Worm (Caenorhabditis elegans): ENCODE results near the gene flp-34.
A peak's percentile ranks its signal among the peaks of the same experiment; 100 is the strongest.

The flp-34 gene

DNA sequence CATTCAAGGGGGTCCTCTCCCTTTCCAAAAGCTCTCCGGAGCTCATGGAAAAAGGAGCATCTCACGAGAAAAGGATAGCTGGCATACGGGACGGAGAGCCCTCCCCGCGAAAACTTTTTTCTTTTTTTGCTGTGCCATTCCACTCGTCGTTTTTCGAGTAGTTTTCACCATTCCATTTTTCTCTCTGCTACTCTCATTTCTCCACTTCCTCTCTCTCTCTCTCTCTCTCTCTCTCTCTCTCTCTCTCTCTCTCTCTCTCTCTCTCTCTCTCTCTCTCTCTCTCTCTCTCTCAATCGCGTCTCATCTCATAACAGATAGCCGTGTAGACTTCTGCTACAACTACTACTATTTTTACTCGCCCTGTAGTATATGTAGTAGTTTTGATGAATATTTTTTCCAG is 53.5 kb downstream of the flp-34 start (continued):
- TF ChIP-seq F49E8.2 (tag; optimal IDR thresholded peaks at IDR 0.05; ENCODE audit: borderline replicate concordance) = no peak
- TF ChIP-seq ztf-11 (tag; optimal IDR thresholded peaks at IDR 0.05) = no peak
- TF ChIP-seq vab-7 (GFP tag; IDR thresholded peaks at IDR 0.05) = no peak
- TF ChIP-seq daf-8 (GFP tag; IDR thresholded peaks at IDR 0.05) = no peak
- TF ChIP-seq nhr-25 (tag; optimal IDR thresholded peaks at IDR 0.05; ENCODE audit: borderline replicate concordance, insufficient read depth) = no peak
- TF ChIP-seq Y105C5A.15 (GFP tag; IDR thresholded peaks at IDR 0.05) = no peak
- no peak for TF ChIP-seq lim-7 (GFP tag; IDR thresholded peaks at IDR 0.05)
- no peak for TF ChIP-seq F10B5.3 (tag; optimal IDR thresholded peaks at IDR 0.05)
- TF ChIP-seq Y75B8A.6 (GFP tag; IDR thresholded peaks at IDR 0.05) = no peak
- no peak for TF ChIP-seq snpc-4 (tag; optimal IDR thresholded peaks at IDR 0.05)
- no peak for TF ChIP-seq lin-15B (tag; optimal IDR thresholded peaks at IDR 0.05)
- TF ChIP-seq ctbp-1 (GFP tag; IDR thresholded peaks at IDR 0.05) = peak; percentile 72
- no peak; the same call in 1 of the 2 replicates for TF ChIP-seq lin-38 (GFP tag; IDR thresholded peaks at IDR 0.05)
- no peak for TF ChIP-seq unc-130 (GFP tag; optimal IDR thresholded peaks at IDR 0.05)
- TF ChIP-seq dmd-9 (GFP tag; IDR thresholded peaks at IDR 0.05) = no peak
- TF ChIP-seq zfp-2 (tag; optimal IDR thresholded peaks at IDR 0.05) = no peak
- no peak for TF ChIP-seq aly-2 (tag; optimal IDR thresholded peaks at IDR 0.05)
- TF ChIP-seq php-3 (GFP tag; IDR thresholded peaks at IDR 0.05) = no peak
- TF ChIP-seq rbr-2 (tag; optimal IDR thresholded peaks at IDR 0.05) = no peak
- TF ChIP-seq lir-3 (tag; optimal IDR thresholded peaks at IDR 0.05) = no peak
- no peak for TF ChIP-seq egl-43 (GFP tag; IDR thresholded peaks at IDR 0.05)
- no peak for TF ChIP-seq unc-39 (tag; optimal IDR thresholded peaks at IDR 0.05)
- no peak for TF ChIP-seq nhr-48 (tag; optimal IDR thresholded peaks at IDR 0.05)
- peak in 1 of 2 experiments; percentile 92 for TF ChIP-seq unc-62 (GFP tag; optimal IDR thresholded peaks at IDR 0.05 in 1 of 2)
- no peak for TF ChIP-seq unc-62 (tag; optimal IDR thresholded peaks at IDR 0.05)
- TF ChIP-seq nhr-237 (tag; optimal IDR thresholded peaks at IDR 0.05) = no peak
- no peak for TF ChIP-seq nhr-6 (tag; optimal IDR thresholded peaks at IDR 0.05)
- TF ChIP-seq daf-16 (GFP tag; optimal IDR thresholded peaks at IDR 0.05) = no peak
- no peak for TF ChIP-seq daf-16 (tag; optimal IDR thresholded peaks at IDR 0.05)
- no peak for TF ChIP-seq tag-97 (GFP tag; IDR thresholded peaks at IDR 0.05)
- no peak for TF ChIP-seq ceh-28 (tag; optimal IDR thresholded peaks at IDR 0.05)
- TF ChIP-seq spr-3 (GFP tag; optimal IDR thresholded peaks at IDR 0.05) = no peak
- peak; percentile 33; the same call in 1 of the 2 replicates for TF ChIP-seq pha-4 (GFP tag; IDR thresholded peaks at IDR 0.05)
- TF ChIP-seq pha-4 (tag; optimal IDR thresholded peaks at IDR 0.05) = no peak
- TF ChIP-seq Y48G9A.11 (GFP tag; IDR thresholded peaks at IDR 0.05) = no peak
- TF ChIP-seq lin-39 (tag; optimal IDR thresholded peaks at IDR 0.05) = no peak
- no peak for TF ChIP-seq arid-1 (GFP tag; conservative IDR thresholded peaks at IDR 0.05)
- TF ChIP-seq hlh-30 (tag; optimal IDR thresholded peaks at IDR 0.05; ENCODE audit: insufficient read depth) = peak; percentile 1
- no peak for TF ChIP-seq hif-1 (tag; optimal IDR thresholded peaks at IDR 0.05)
- no peak for TF ChIP-seq R02D3.7 (tag; optimal IDR thresholded peaks at IDR 0.05)
- no peak for TF ChIP-seq ama-1 (optimal IDR thresholded peaks at IDR 0.05)
- no peak for TF ChIP-seq zip-2 (tag; optimal IDR thresholded peaks at IDR 0.05)
- peak; percentile 51; the same call in 1 of the 2 replicates for TF ChIP-seq hmg-1.1 (GFP tag; IDR thresholded peaks at IDR 0.05)
- peak; percentile 95 for TF ChIP-seq aha-1 (tag)
- TF ChIP-seq duxl-1 (tag; optimal IDR thresholded peaks at IDR 0.05; ENCODE audit: poor library complexity) = no peak
- no peak for TF ChIP-seq madf-5 (GFP tag; IDR thresholded peaks at IDR 0.05)
- TF ChIP-seq T26A8.4 (GFP tag; IDR thresholded peaks at IDR 0.05) = no peak
- TF ChIP-seq tra-1 (GFP tag; IDR thresholded peaks at IDR 0.05) = peak; percentile 17; the same call in 1 of the 2 replicates
- no peak for TF ChIP-seq saeg-2 (GFP tag; IDR thresholded peaks at IDR 0.05)
- TF ChIP-seq egl-27 (tag; optimal IDR thresholded peaks at IDR 0.05) = no peak
- no peak for TF ChIP-seq mdl-1 (tag; optimal IDR thresholded peaks at IDR 0.05)
- no peak for TF ChIP-seq mxl-2 (GFP tag; conservative IDR thresholded peaks at IDR 0.05)
- no peak for TF ChIP-seq spr-1 (tag; optimal IDR thresholded peaks at IDR 0.05)

Data from whole organism, L4 larva.